Worm (Caenorhabditis elegans): ENCODE data around the gene str-185.
A peak's percentile ranks its signal among the peaks of the same experiment; 100 is the strongest.

str-185 gene

DNA sequence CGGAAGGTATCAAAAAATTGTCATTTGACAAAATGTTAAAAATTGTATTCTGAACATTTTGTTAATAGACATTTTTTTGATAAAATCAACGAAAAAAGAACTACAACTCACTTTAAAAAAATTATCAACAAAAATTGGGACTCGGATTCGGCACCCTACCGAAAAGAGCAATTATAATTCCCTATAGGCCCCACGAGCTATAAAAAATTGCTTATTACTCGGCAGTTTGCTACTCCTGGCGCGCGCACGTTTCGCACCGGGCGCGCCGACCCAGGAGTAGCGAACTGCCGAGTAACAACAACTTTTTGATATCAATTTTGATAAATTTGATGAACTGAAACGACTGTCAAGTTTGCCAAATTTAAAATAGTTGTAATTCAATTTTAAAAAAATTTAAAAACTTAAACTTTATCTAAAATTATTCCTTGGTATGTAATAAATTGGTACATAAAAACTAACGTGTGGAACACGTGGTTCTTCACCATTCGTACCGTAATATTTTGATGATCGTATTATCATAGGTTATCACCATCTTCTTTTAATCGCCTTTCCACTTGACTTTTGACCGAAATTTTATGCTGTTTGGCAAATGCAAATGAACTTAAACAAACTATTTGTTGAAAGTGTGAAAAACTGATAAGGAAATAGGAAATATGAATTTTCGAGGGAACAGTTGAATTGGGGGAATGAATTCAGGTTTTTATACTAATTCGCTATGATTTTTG, 45.7 kb upstream of the str-185 start (continued):
- no peak for TF ChIP-seq T26A8.4 (GFP tag; IDR thresholded peaks at IDR 0.05)
- TF ChIP-seq Y48G9A.11 (GFP tag; IDR thresholded peaks at IDR 0.05): no peak
- no peak for TF ChIP-seq nhr-6 (tag; optimal IDR thresholded peaks at IDR 0.05)
- TF ChIP-seq zfp-3 (GFP tag; conservative IDR thresholded peaks at IDR 0.05): no peak
- no peak for TF ChIP-seq Y5F2A.4 (GFP tag; optimal IDR thresholded peaks at IDR 0.05)
- TF ChIP-seq daf-8 (GFP tag; IDR thresholded peaks at IDR 0.05): no peak
- TF ChIP-seq lin-39 (tag; optimal IDR thresholded peaks at IDR 0.05): no peak
- TF ChIP-seq ztf-11 (tag; optimal IDR thresholded peaks at IDR 0.05): no peak
- no peak for TF ChIP-seq snpc-1.2 (GFP tag; IDR thresholded peaks at IDR 0.05)
- no peak for TF ChIP-seq Y105C5A.15 (GFP tag; IDR thresholded peaks at IDR 0.05)
- no peak for TF ChIP-seq Y75B8A.6 (GFP tag; IDR thresholded peaks at IDR 0.05)

ce11 chrIV:4473767-4474166, 44.0 kb upstream of the str-185 start:
- TF ChIP-seq vab-7 (GFP tag; IDR thresholded peaks at IDR 0.05): no peak
- no peak for TF ChIP-seq arid-1 (GFP tag; conservative IDR thresholded peaks at IDR 0.05)
- no peak for TF ChIP-seq unc-62 (GFP tag; optimal IDR thresholded peaks at IDR 0.05 in 1 of 2)
- no peak for TF ChIP-seq unc-62 (tag; optimal IDR thresholded peaks at IDR 0.05)
- TF ChIP-seq F26F4.8 (GFP tag; conservative IDR thresholded peaks at IDR 0.05): no peak
- TF ChIP-seq lin-38 (GFP tag; IDR thresholded peaks at IDR 0.05): no peak
- TF ChIP-seq nhr-77 (tag; optimal IDR thresholded peaks at IDR 0.05): no peak
- TF ChIP-seq attf-4 (tag; optimal IDR thresholded peaks at IDR 0.05): no peak
- TF ChIP-seq saeg-2 (GFP tag; IDR thresholded peaks at IDR 0.05): no peak
- no peak for TF ChIP-seq ama-1 (optimal IDR thresholded peaks at IDR 0.05)
- TF ChIP-seq pqm-1 (tag; optimal IDR thresholded peaks at IDR 0.05): no peak
- TF ChIP-seq tra-1 (GFP tag; IDR thresholded peaks at IDR 0.05): no peak
- TF ChIP-seq ces-1 (GFP tag; optimal IDR thresholded peaks at IDR 0.05): no peak
- no peak for TF ChIP-seq daf-16 (GFP tag; optimal IDR thresholded peaks at IDR 0.05)
- no peak for TF ChIP-seq daf-16 (tag; optimal IDR thresholded peaks at IDR 0.05)
- no peak for TF ChIP-seq lsy-2 (tag; optimal IDR thresholded peaks at IDR 0.05)
- no peak for TF ChIP-seq jun-1 (tag; optimal IDR thresholded peaks at IDR 0.05)
- TF ChIP-seq nhr-111 (GFP tag; optimal IDR thresholded peaks at IDR 0.05): no peak
- no peak for TF ChIP-seq mdl-1 (tag; optimal IDR thresholded peaks at IDR 0.05)
- no peak for TF ChIP-seq Y75B8A.6 (GFP tag; IDR thresholded peaks at IDR 0.05)
- peak; percentile 28; the same call in 1 of the 2 replicates for TF ChIP-seq mdt-29 (GFP tag; IDR thresholded peaks at IDR 0.05)
- no peak for TF ChIP-seq ceh-44 (GFP tag; IDR thresholded peaks at IDR 0.05)
- TF ChIP-seq nhr-6 (tag; optimal IDR thresholded peaks at IDR 0.05): no peak
- TF ChIP-seq Y48G9A.11 (GFP tag; IDR thresholded peaks at IDR 0.05): 0 out of 2 replicates have a peak, but pooled peaks have one; percentile 5
- no peak for TF ChIP-seq egl-27 (tag; optimal IDR thresholded peaks at IDR 0.05)
- no peak for TF ChIP-seq mep-1 (tag; optimal IDR thresholded peaks at IDR 0.05)
- TF ChIP-seq mxl-3 (GFP tag; optimal IDR thresholded peaks at IDR 0.05): peak; percentile 24
- no peak for TF ChIP-seq spr-1 (tag; optimal IDR thresholded peaks at IDR 0.05)
- TF ChIP-seq zag-1 (tag; optimal IDR thresholded peaks at IDR 0.05): no peak
- no peak for TF ChIP-seq nhr-76 (tag; optimal IDR thresholded peaks at IDR 0.05)
- 0 out of 2 replicates have a peak, but pooled peaks have one; percentile 32 for TF ChIP-seq ctbp-1 (GFP tag; IDR thresholded peaks at IDR 0.05)
- no peak for TF ChIP-seq F37D6.2 (tag; optimal IDR thresholded peaks at IDR 0.05)
- TF ChIP-seq zip-11 (GFP tag; IDR thresholded peaks at IDR 0.05): no peak
- no peak for TF ChIP-seq rbr-2 (tag; optimal IDR thresholded peaks at IDR 0.05)
- no peak for TF ChIP-seq lin-15B (tag; optimal IDR thresholded peaks at IDR 0.05)
- no peak for TF ChIP-seq fkh-10 (GFP tag; optimal IDR thresholded peaks at IDR 0.05)
- TF ChIP-seq gei-8 (GFP tag; optimal IDR thresholded peaks at IDR 0.05): no peak
- TF ChIP-seq nhr-28 (tag; optimal IDR thresholded peaks at IDR 0.05): no peak
- no peak for TF ChIP-seq lin-29 (GFP tag; IDR thresholded peaks at IDR 0.05)
- no peak for TF ChIP-seq R02D3.7 (tag; optimal IDR thresholded peaks at IDR 0.05)
- no peak for TF ChIP-seq madf-5 (GFP tag; IDR thresholded peaks at IDR 0.05)
- TF ChIP-seq nhr-41 (GFP tag; IDR thresholded peaks at IDR 0.05): no peak
- TF ChIP-seq ztf-7 (tag; optimal IDR thresholded peaks at IDR 0.05): no peak
